Worm (Caenorhabditis elegans): ENCODE results near the gene lon-1.

The lon-1 gene

ce11 chrIII:5474176-5474575 is at the start of gene lon-1:
lon-1 (plus strand) TSS chrIII:5474476.
- TF ChIP-seq him-1 (tag; optimal IDR thresholded peaks at IDR 0.05) (no peak), W03F9.2 (tag; optimal IDR thresholded peaks at IDR 0.05) (no peak), dao-5 (tag; optimal IDR thresholded peaks at IDR 0.05) (no peak)

- no peak for TF ChIP-seq W03F9.2 (tag; optimal IDR thresholded peaks at IDR 0.05)
- no peak for TF ChIP-seq dao-5 (tag; optimal IDR thresholded peaks at IDR 0.05)
- no peak for TF ChIP-seq him-1 (tag; optimal IDR thresholded peaks at IDR 0.05)
Measured at ce11 chrIII:5427096-5427495, 47.2 kb upstream of the lon-1 start.

ce11 chrIII:5436306-5436705 is 38.0 kb upstream of the lon-1 start:
- no peak for TF ChIP-seq dao-5 (tag; optimal IDR thresholded peaks at IDR 0.05)
- no peak for TF ChIP-seq him-1 (tag; optimal IDR thresholded peaks at IDR 0.05)
- no peak for TF ChIP-seq W03F9.2 (tag; optimal IDR thresholded peaks at IDR 0.05)

ce11 chrIII:5438064-5438463 is 36.2 kb upstream of the lon-1 start:
- no peak for TF ChIP-seq W03F9.2 (tag; optimal IDR thresholded peaks at IDR 0.05)
- no peak for TF ChIP-seq dao-5 (tag; optimal IDR thresholded peaks at IDR 0.05)
- TF ChIP-seq him-1 (tag; optimal IDR thresholded peaks at IDR 0.05), result no peak

ce11 chrIII:5440540-5440939 is 33.7 kb upstream of the lon-1 start, which contains the start of gene W03A5.6:
W03A5.6 (minus strand) TSS chrIII:5440640.
- TF ChIP-seq W03F9.2 (tag; optimal IDR thresholded peaks at IDR 0.05) (no peak), him-1 (tag; optimal IDR thresholded peaks at IDR 0.05) (no peak), dao-5 (tag; optimal IDR thresholded peaks at IDR 0.05) (no peak)

ce11 chrIII:5442711-5443253 is 31.5 kb upstream of the lon-1 start, which contains the start of the genes T24G10.2 and disl-2:
T24G10.2 (minus strand) TSS chrIII:5442761.
disl-2 (plus strand) TSS chrIII:5443167.
- peak; percentile 16 for TF ChIP-seq W03F9.2 (tag; optimal IDR thresholded peaks at IDR 0.05)
- no peak for TF ChIP-seq him-1 (tag; optimal IDR thresholded peaks at IDR 0.05)

- no peak for TF ChIP-seq dao-5 (tag; optimal IDR thresholded peaks at IDR 0.05)
- TF ChIP-seq W03F9.2 (tag; optimal IDR thresholded peaks at IDR 0.05), result peak; percentile 56
Measured at ce11 chrIII:5448177-5448576, 26.1 kb upstream of the lon-1 start, which contains the start of gene skpt-1. skpt-1 (minus strand) TSS chrIII:5448395.

ce11 chrIII:5449762-5450308 is 24.4 kb upstream of the lon-1 start, which contains the start of gene F48E8.8:
F48E8.8 (minus strand) TSS chrIII:5449812.
- no peak for TF ChIP-seq W03F9.2 (tag; optimal IDR thresholded peaks at IDR 0.05)
- no peak for TF ChIP-seq dao-5 (tag; optimal IDR thresholded peaks at IDR 0.05)
- no peak for TF ChIP-seq him-1 (tag; optimal IDR thresholded peaks at IDR 0.05)

- TF ChIP-seq dao-5 (tag; optimal IDR thresholded peaks at IDR 0.05), result no peak
- no peak for TF ChIP-seq W03F9.2 (tag; optimal IDR thresholded peaks at IDR 0.05)
- no peak for TF ChIP-seq him-1 (tag; optimal IDR thresholded peaks at IDR 0.05)
Measured at ce11 chrIII:5450430-5450829, 23.8 kb upstream of the lon-1 start, which contains the start of gene paa-1. paa-1 (plus strand) TSS chrIII:5450730.

- no peak for TF ChIP-seq him-1 (tag; optimal IDR thresholded peaks at IDR 0.05)
- no peak for TF ChIP-seq W03F9.2 (tag; optimal IDR thresholded peaks at IDR 0.05)
- TF ChIP-seq dao-5 (tag; optimal IDR thresholded peaks at IDR 0.05), result no peak
Measured at ce11 chrIII:5453290-5453689, 21.0 kb upstream of the lon-1 start, which contains the start of gene F48E8.4. F48E8.4 (plus strand) TSS chrIII:5453590.

ce11 chrIII:5461079-5461478 is 13.2 kb upstream of the lon-1 start, which contains the start of gene F48E8.3:
F48E8.3 (plus strand) TSS chrIII:5461379.
- TF ChIP-seq him-1 (tag; optimal IDR thresholded peaks at IDR 0.05), result no peak
- TF ChIP-seq dao-5 (tag; optimal IDR thresholded peaks at IDR 0.05), result no peak
- TF ChIP-seq W03F9.2 (tag; optimal IDR thresholded peaks at IDR 0.05), result no peak

ce11 chrIII:5464077-5464476 is 10.2 kb upstream of the lon-1 start, which contains the start of gene F48E8.2:
F48E8.2 (plus strand) TSS chrIII:5464377.
- TF ChIP-seq him-1 (tag; optimal IDR thresholded peaks at IDR 0.05) (no peak), dao-5 (tag; optimal IDR thresholded peaks at IDR 0.05) (no peak), W03F9.2 (tag; optimal IDR thresholded peaks at IDR 0.05) (no peak)

- TF ChIP-seq dao-5 (tag; optimal IDR thresholded peaks at IDR 0.05), result no peak
- no peak for TF ChIP-seq W03F9.2 (tag; optimal IDR thresholded peaks at IDR 0.05)
- no peak for TF ChIP-seq him-1 (tag; optimal IDR thresholded peaks at IDR 0.05)
Measured at ce11 chrIII:5464850-5465249, 9.4 kb upstream of the lon-1 start.

ce11 chrIII:5469090-5469489 is 5.2 kb upstream of the lon-1 start:
- TF ChIP-seq him-1 (tag; optimal IDR thresholded peaks at IDR 0.05), result no peak
- TF ChIP-seq W03F9.2 (tag; optimal IDR thresholded peaks at IDR 0.05), result no peak
- TF ChIP-seq dao-5 (tag; optimal IDR thresholded peaks at IDR 0.05), result no peak
